Worm (Caenorhabditis elegans) whole organism, L4 larva: ENCODE data around the gene ndub-11.

ENCODE experiments used
- D1046.2 ChIP-seq: fragments of 200-800 bp; sonication (Bioruptor generic); IDR thresholded peaks from 2 replicates; pipeline ENCODE4 v1.3.6; 2022; ENCODE audit warnings: missing genetic modification characterization, missing compliant biosample characterization
- F49E8.2 ChIP-seq: sonication (generic microtip); optimal IDR thresholded peaks from 2 replicates; lab custom pipeline; 2016; ENCODE audit warnings: missing compliant biosample characterization, mild to moderate bottlenecking, missing genetic modification characterization, borderline replicate concordance
- T20F7.1 ChIP-seq: fragments of 200-800 bp; sonication (Bioruptor generic); optimal IDR thresholded peaks from 2 replicates; lab custom pipeline; 2018; ENCODE audit warnings: mild to moderate bottlenecking, missing genetic modification characterization, missing compliant biosample characterization
- T26A8.4 ChIP-seq: fragments of 200-800 bp; sonication (Bioruptor generic); IDR thresholded peaks from 2 replicates; pipeline ENCODE4 v1.3.6; 2022; ENCODE audit warnings: missing genetic modification characterization, missing compliant biosample characterization
- ZK546.5 ChIP-seq, 2 experiments: sonication (generic microtip); optimal IDR thresholded peaks; 2 replicates each; lab custom pipeline; 2017; ENCODE audit warnings: missing biosample characterization in 2 of 2, missing genetic modification characterization in 2 of 2
- ama-1 ChIP-seq: fragments of 150-350 bp; optimal IDR thresholded peaks from 2 replicates; lab custom pipeline; 2014; ENCODE audit warnings: inconsistent platforms, mixed read lengths
- arid-1 ChIP-seq: fragments of 200-800 bp; sonication (Bioruptor generic); conservative IDR thresholded peaks from 2 replicates; pipeline ENCODE4 v1.3.6; 2022; ENCODE audit warnings: missing genetic modification reagents, missing genetic modification characterization, missing compliant biosample characterization
- ceh-32 ChIP-seq: sonication (generic microtip); optimal IDR thresholded peaks from 2 replicates; lab custom pipeline; 2016; ENCODE audit warnings: mild to moderate bottlenecking, missing genetic modification characterization, missing compliant biosample characterization; ENCODE audit not compliant: poor library complexity
- ceh-62 ChIP-seq: sonication (generic microtip); optimal IDR thresholded peaks from 2 replicates; lab custom pipeline; 2017; ENCODE audit warnings: missing biosample characterization, missing genetic modification characterization
- ces-1 ChIP-seq: fragments of 150-350 bp; sonication (generic microtip); optimal IDR thresholded peaks from 4 replicates; lab custom pipeline; 2014; ENCODE audit warnings: missing biosample characterization, missing genetic modification reagents, missing genetic modification characterization
- ctbp-1 ChIP-seq: fragments of 200-800 bp; sonication (Bioruptor generic); IDR thresholded peaks from 2 replicates; pipeline ENCODE4 v1.3.6; 2022; ENCODE audit warnings: missing genetic modification reagents, missing genetic modification characterization, missing compliant biosample characterization
- daf-12 ChIP-seq: fragments of 150-350 bp; optimal IDR thresholded peaks from 2 replicates; lab custom pipeline; 2014; ENCODE audit warnings: missing biosample characterization, missing genetic modification reagents, missing genetic modification characterization
- daf-16 ChIP-seq, 3 experiments: sonication (generic microtip); optimal IDR thresholded peaks; 2 replicates each; lab custom pipeline; 2016 to 2017; ENCODE audit warnings: missing genetic modification characterization in 3 of 3, missing genetic modification reagents in 3 of 3, mild to moderate bottlenecking in 2 of 3, missing compliant biosample characterization in 2 of 3, missing biosample characterization in 1 of 3, moderate library complexity in 1 of 3
- dpl-1 ChIP-seq: fragments of 150-350 bp; optimal IDR thresholded peaks from 2 replicates; lab custom pipeline; 2014; ENCODE audit warnings: missing biosample characterization, missing genetic modification reagents, missing genetic modification characterization
- dve-1 ChIP-seq: sonication (generic microtip); optimal IDR thresholded peaks from 2 replicates; lab custom pipeline; 2017; ENCODE audit warnings: antibody characterized with exemption, mild to moderate bottlenecking, missing genetic modification characterization, missing compliant biosample characterization; ENCODE audit not compliant: insufficient read depth
- egl-27 ChIP-seq: sonication (generic microtip); optimal IDR thresholded peaks from 3 replicates; lab custom pipeline; 2017; ENCODE audit warnings: missing biosample characterization, missing genetic modification reagents, missing genetic modification characterization
- fos-1 ChIP-seq: fragments of 150-350 bp; optimal IDR thresholded peaks from 2 replicates; lab custom pipeline; 2014; ENCODE audit warnings: missing biosample characterization, missing genetic modification characterization
- hlh-11 ChIP-seq: fragments of 200-800 bp; sonication (Bioruptor generic); optimal IDR thresholded peaks from 2 replicates; lab custom pipeline; 2018; ENCODE audit warnings: mild to moderate bottlenecking, missing genetic modification characterization, missing compliant biosample characterization
- hlh-30 ChIP-seq: sonication (generic microtip); optimal IDR thresholded peaks from 2 replicates; lab custom pipeline; 2017; ENCODE audit warnings: antibody characterized with exemption, mild to moderate bottlenecking, missing genetic modification characterization, missing compliant biosample characterization; ENCODE audit not compliant: insufficient read depth
- hmg-1.1 ChIP-seq: fragments of 200-800 bp; sonication (Bioruptor generic); IDR thresholded peaks from 2 replicates; pipeline ENCODE4 v1.3.6; 2022; ENCODE audit warnings: missing genetic modification reagents, missing genetic modification characterization, missing compliant biosample characterization
- lin-38 ChIP-seq: fragments of 200-800 bp; sonication (Bioruptor generic); IDR thresholded peaks from 2 replicates; pipeline ENCODE4 v1.3.6; 2022; ENCODE audit warnings: missing genetic modification reagents, missing genetic modification characterization, missing compliant biosample characterization
- lsy-2 ChIP-seq, 2 experiments: fragments of 150-350 bp in 1 of 2; sonication (generic microtip) in 1 of 2; optimal IDR thresholded peaks; 2 replicates each; lab custom pipeline; 2014 to 2017; ENCODE audit warnings: missing biosample characterization in 2 of 2, missing genetic modification characterization in 2 of 2
- madf-5 ChIP-seq, 2 experiments: fragments of 200-800 bp; sonication (Bioruptor generic); IDR thresholded peaks; 2 replicates each; pipeline ENCODE4 v1.3.6; 2022; ENCODE audit warnings: missing compliant biosample characterization in 2 of 2, missing genetic modification characterization in 2 of 2
- madf-9 ChIP-seq: fragments of 200-800 bp; sonication (Bioruptor generic); conservative IDR thresholded peaks from 2 replicates; pipeline ENCODE4 v1.3.6; 2022; ENCODE audit warnings: missing genetic modification reagents, missing genetic modification characterization, missing compliant biosample characterization
- mdl-1 ChIP-seq, 2 experiments: fragments of 150-350 bp in 1 of 2; sonication (generic microtip) in 1 of 2; optimal IDR thresholded peaks; 2 replicates each; lab custom pipeline; 2014 to 2017; ENCODE audit warnings: missing biosample characterization in 2 of 2, missing genetic modification characterization in 2 of 2
- mdt-29 ChIP-seq: fragments of 200-800 bp; sonication (Bioruptor generic); IDR thresholded peaks from 2 replicates; pipeline ENCODE4 v1.3.6; 2022; ENCODE audit warnings: missing genetic modification reagents, missing genetic modification characterization, missing compliant biosample characterization
- mep-1 ChIP-seq: fragments of 150-350 bp; sonication (generic microtip); optimal IDR thresholded peaks from 3 replicates; lab custom pipeline; 2014; ENCODE audit warnings: missing biosample characterization, missing genetic modification characterization
- mes-2 ChIP-seq: sonication (generic microtip); optimal IDR thresholded peaks from 2 replicates; lab custom pipeline; 2016; ENCODE audit warnings: missing genotype, mild to moderate bottlenecking, missing genetic modification characterization, missing compliant biosample characterization; ENCODE audit not compliant: poor library complexity, severe bottlenecking
- mxl-2 ChIP-seq: fragments of 200-800 bp; sonication (Bioruptor generic); conservative IDR thresholded peaks from 2 replicates; pipeline ENCODE4 v1.3.6; 2022; ENCODE audit warnings: missing genetic modification reagents, missing genetic modification characterization, missing compliant biosample characterization
- mxl-3 ChIP-seq: fragments of 200-800 bp; sonication (Bioruptor generic); optimal IDR thresholded peaks from 2 replicates; lab custom pipeline; 2018; ENCODE audit warnings: mild to moderate bottlenecking, missing genetic modification characterization, missing compliant biosample characterization
- nhr-28 ChIP-seq: fragments of 150-350 bp; optimal IDR thresholded peaks from 2 replicates; lab custom pipeline; 2014; ENCODE audit warnings: missing biosample characterization, missing genetic modification characterization
- nhr-48 ChIP-seq: sonication (generic microtip); optimal IDR thresholded peaks from 2 replicates; lab custom pipeline; 2016; ENCODE audit warnings: mild to moderate bottlenecking, missing genetic modification characterization, missing compliant biosample characterization
- nhr-6 ChIP-seq: fragments of 150-350 bp; optimal IDR thresholded peaks from 2 replicates; lab custom pipeline; 2014; ENCODE audit warnings: missing biosample characterization, missing genetic modification characterization
- nhr-77 ChIP-seq: fragments of 150-350 bp; optimal IDR thresholded peaks from 2 replicates; lab custom pipeline; 2014; ENCODE audit warnings: missing biosample characterization, missing genetic modification characterization
- rbr-2 ChIP-seq: sonication (generic microtip); optimal IDR thresholded peaks from 2 replicates; lab custom pipeline; 2016; ENCODE audit warnings: missing genotype, missing genetic modification characterization, missing compliant biosample characterization
- set-16 ChIP-seq: fragments of 200-800 bp; sonication (Bioruptor generic); IDR thresholded peaks from 2 replicates; pipeline ENCODE4 v1.3.6; 2022; ENCODE audit warnings: missing genetic modification reagents, missing genetic modification characterization, missing compliant biosample characterization
- spr-3 ChIP-seq: fragments of 200-800 bp; sonication (Bioruptor generic); optimal IDR thresholded peaks from 2 replicates; lab custom pipeline; 2018; ENCODE audit warnings: mild to moderate bottlenecking, missing genetic modification characterization, missing compliant biosample characterization
- tra-1 ChIP-seq: fragments of 200-800 bp; sonication (Bioruptor generic); IDR thresholded peaks from 2 replicates; pipeline ENCODE4 v1.3.6; 2022; ENCODE audit warnings: missing genetic modification reagents, missing genetic modification characterization, missing compliant biosample characterization
- unc-130 ChIP-seq: sonication (generic microtip); optimal IDR thresholded peaks from 2 replicates; lab custom pipeline; 2016; ENCODE audit warnings: missing genetic modification reagents, missing genetic modification characterization, missing compliant biosample characterization
- unc-62 ChIP-seq, 3 experiments: fragments of 150-350 bp in 1 of 3; sonication (generic microtip); optimal IDR thresholded peaks in 2 of 3; peaks in 1 of 3; 1 replicate in 1 of 3; 2 replicates in 2 of 3; lab custom pipeline; 2014 to 2017; ENCODE audit warnings: missing biosample characterization in 3 of 3, missing genetic modification characterization in 3 of 3, missing genetic modification reagents in 3 of 3, missing genotype in 1 of 3
- zag-1 ChIP-seq: fragments of 150-350 bp; optimal IDR thresholded peaks from 2 replicates; lab custom pipeline; 2014; ENCODE audit warnings: missing biosample characterization, missing genetic modification characterization
- zfp-2 ChIP-seq: sonication (generic microtip); optimal IDR thresholded peaks from 2 replicates; lab custom pipeline; 2016; ENCODE audit warnings: mild to moderate bottlenecking, missing genetic modification characterization, missing compliant biosample characterization

ndub-11 gene

ce11 chrIV:8113161-8113560, 16.9 kb downstream of the ndub-11 start, which contains the start of gene Y42H9AR.1:
Gene Y42H9AR.1 (plus strand): TSS chrIV:8113393.
- TF ChIP-seq hlh-30 (peak; percentile 64), fos-1 (no peak), dpl-1 (GFP tag; lab: Kevin White, UChicago) (peak; percentile 52), mdl-1 (tag; optimal IDR thresholded peaks at IDR 0.05; lab: Kevin White, UChicago) (peak in 1 of 2 experiments; percentile 57), hmg-1.1 (GFP tag; lab: Robert Waterston, UW) (0 out of 2 replicates have a peak, but pooled peaks have one; percentile 3), T20F7.1 (GFP tag; lab: Kevin White, UChicago) (peak; percentile 40), mdt-29 (GFP tag; lab: Robert Waterston, UW) (no peak), lsy-2 (tag; optimal IDR thresholded peaks at IDR 0.05; lab: Kevin White, UChicago) (peak in 1 of 2 experiments; percentile 37), mes-2 (tag; lab: Kevin White, UChicago) (peak; percentile 24)

- peak; percentile 51 for TF ChIP-seq dpl-1 (GFP tag; lab: Kevin White, UChicago)
- no peak for TF ChIP-seq arid-1 (GFP tag; lab: Robert Waterston, UW)
- no peak for TF ChIP-seq daf-16 (GFP tag; optimal IDR thresholded peaks at IDR 0.05; lab: Kevin White, UChicago)
- TF ChIP-seq daf-16 (tag; optimal IDR thresholded peaks at IDR 0.05; lab: Kevin White, UChicago) = peak; percentile 1
- TF ChIP-seq mes-2 (tag; lab: Kevin White, UChicago) = peak; percentile 24
- no peak for TF ChIP-seq T20F7.1 (GFP tag; lab: Kevin White, UChicago)
Measured at ce11 chrIV:8112646-8113045, 17.4 kb downstream of the ndub-11 start.

- TF ChIP-seq zfp-2 = no peak
- no peak for TF ChIP-seq egl-27
- 0 out of 2 replicates have a peak, but pooled peaks have one; percentile 8 for TF ChIP-seq madf-9 (GFP tag; lab: Robert Waterston, UW)
- no peak for TF ChIP-seq set-16 (GFP tag; lab: Robert Waterston, UW)
- TF ChIP-seq rbr-2 (tag; lab: Kevin White, UChicago) = peak; percentile 29
- TF ChIP-seq dpl-1 (GFP tag; lab: Kevin White, UChicago) = no peak
- no peak for TF ChIP-seq ZK546.5 (tag; optimal IDR thresholded peaks at IDR 0.05; lab: Kevin White, UChicago)
- peak; percentile 45 for TF ChIP-seq nhr-48 (tag; lab: Kevin White, UChicago)
- TF ChIP-seq lsy-2 (tag; optimal IDR thresholded peaks at IDR 0.05; lab: Kevin White, UChicago) = peak in 1 of 2 experiments; percentile 45
- TF ChIP-seq hlh-11 = peak; percentile 70
- peak in 1 of 2 experiments; percentile 28 for TF ChIP-seq daf-16 (GFP tag; optimal IDR thresholded peaks at IDR 0.05; lab: Kevin White, UChicago)
- TF ChIP-seq daf-16 (tag; optimal IDR thresholded peaks at IDR 0.05; lab: Kevin White, UChicago) = peak; percentile 65
- peak; percentile 43 for TF ChIP-seq mep-1 (tag; lab: Kevin White, UChicago)
- TF ChIP-seq unc-130 (GFP tag; lab: Kevin White, UChicago) = no peak
- TF ChIP-seq mxl-3 (GFP tag; lab: Kevin White, UChicago) = peak; percentile 65
- TF ChIP-seq unc-62 (GFP tag; optimal IDR thresholded peaks at IDR 0.05 in 1 of 2; lab: Kevin White, UChicago) = peak in 1 of 2 experiments; percentile 66
- no peak for TF ChIP-seq unc-62 (tag; optimal IDR thresholded peaks at IDR 0.05; lab: Kevin White, UChicago)
- TF ChIP-seq T26A8.4 (GFP tag; lab: Robert Waterston, UW) = no peak
- TF ChIP-seq nhr-6 (tag; lab: Kevin White, UChicago) = peak; percentile 5
- TF ChIP-seq nhr-28 = peak; percentile 53
- no peak for TF ChIP-seq zag-1 (tag; lab: Kevin White, UChicago)
- TF ChIP-seq spr-3 (GFP tag; lab: Kevin White, UChicago) = no peak
- TF ChIP-seq hlh-30 = peak; percentile 9
- TF ChIP-seq nhr-77 (tag; lab: Kevin White, UChicago) = peak; percentile 3
- no peak for TF ChIP-seq daf-12
- peak; percentile 34 for TF ChIP-seq dve-1 (tag; lab: Kevin White, UChicago)
- no peak for TF ChIP-seq mxl-2
- TF ChIP-seq arid-1 (GFP tag; lab: Robert Waterston, UW) = 0 out of 2 replicates have a peak, but pooled peaks have one; percentile 4
- TF ChIP-seq tra-1 (GFP tag; lab: Robert Waterston, UW) = no peak
- TF ChIP-seq ama-1 (lab: Kevin White, UChicago) = no peak
- TF ChIP-seq F49E8.2 (tag; lab: Kevin White, UChicago) = no peak
- peak; percentile 33; the same call in 1 of the 2 replicates for TF ChIP-seq ctbp-1 (GFP tag; lab: Robert Waterston, UW)
- no peak for TF ChIP-seq ces-1 (GFP tag; lab: Kevin White, UChicago)
- peak; percentile 59 for TF ChIP-seq mes-2 (tag; lab: Kevin White, UChicago)
- TF ChIP-seq ceh-32 (tag; lab: Kevin White, UChicago) = no peak
- no peak for TF ChIP-seq D1046.2 (GFP tag; lab: Robert Waterston, UW)
- TF ChIP-seq hmg-1.1 (GFP tag; lab: Robert Waterston, UW) = peak; percentile 60; the same call in 1 of the 2 replicates
- TF ChIP-seq madf-5 (GFP tag; IDR thresholded peaks at IDR 0.05; lab: Robert Waterston, UW) = no peak
- peak; percentile 23; the same call in 1 of the 2 replicates for TF ChIP-seq lin-38
- TF ChIP-seq ceh-62 = no peak
Measured at ce11 chrIV:8112187-8112586, 17.8 kb downstream of the ndub-11 start, which contains the start of gene Y42H9AR.4. Gene Y42H9AR.4 (minus strand): TSS chrIV:8112218.
